Fruit fly (Drosophila melanogaster) whole organism, embryonic: Measurements from ENCODE around the gene frm.
A peak's percentile ranks its signal among the peaks of the same experiment; 100 is the strongest.

Source experiments
- Awh ChIP-seq: fragments of 200-800 bp; sonication (Bioruptor generic); IDR thresholded peaks from 2 replicates; pipeline ENCODE4, ENCODE4 v1.3.6; 2022; ENCODE audit warnings: missing biosample characterization, missing genetic modification characterization
- B-H2 ChIP-seq: fragments of 200-800 bp; sonication (Bioruptor generic); optimal IDR thresholded peaks from 2 replicates; lab custom pipeline; 2018; ENCODE audit warnings: missing biosample characterization, mild to moderate bottlenecking, missing genetic modification characterization
- CG10565 ChIP-seq: fragments of 200-800 bp; sonication (Bioruptor generic); optimal IDR thresholded peaks from 3 replicates; lab custom pipeline; 2016; ENCODE audit warnings: missing biosample characterization, mild to moderate bottlenecking, missing genetic modification characterization
- CG10959 ChIP-seq: fragments of 200-800 bp; sonication (Bioruptor generic); IDR thresholded peaks from 2 replicates; pipeline ENCODE4 v1.3.6; 2022; ENCODE audit warnings: missing biosample characterization, missing genetic modification characterization
- CG12299 ChIP-seq: fragments of 200-800 bp; sonication (Bioruptor generic); optimal IDR thresholded peaks from 2 replicates; lab custom pipeline; 2018; ENCODE audit warnings: missing biosample characterization, mild to moderate bottlenecking, missing genetic modification characterization
- CG12659 ChIP-seq: fragments of 200-800 bp; sonication (Bioruptor generic); optimal IDR thresholded peaks from 3 replicates; lab custom pipeline; 2017; ENCODE audit warnings: mild to moderate bottlenecking, missing biosample characterization, missing genetic modification reagents, missing genetic modification characterization
- CG13624 ChIP-seq: fragments of 200-800 bp; sonication (Bioruptor generic); optimal IDR thresholded peaks from 2 replicates; lab custom pipeline; 2016; ENCODE audit warnings: missing biosample characterization, missing genetic modification characterization
- CG15514 ChIP-seq: fragments of 200-800 bp; sonication (Bioruptor generic); optimal IDR thresholded peaks from 3 replicates; lab custom pipeline; 2017; ENCODE audit warnings: missing biosample characterization, missing genetic modification characterization, mild to moderate bottlenecking, moderate library complexity, missing genetic modification reagents
- CG2116 ChIP-seq: fragments of 200-800 bp; sonication (Bioruptor generic); optimal IDR thresholded peaks from 3 replicates; lab custom pipeline; 2018; ENCODE audit warnings: missing biosample characterization, mild to moderate bottlenecking, missing genetic modification characterization
- CG2202 ChIP-seq: fragments of 200-800 bp; sonication (Bioruptor generic); optimal IDR thresholded peaks from 2 replicates; lab custom pipeline; 2018; ENCODE audit warnings: missing biosample characterization, mild to moderate bottlenecking, missing genetic modification characterization
- CG32532 ChIP-seq: fragments of 200-800 bp; sonication (Bioruptor generic); IDR thresholded peaks from 2 replicates; pipeline ENCODE4 v1.3.6; 2022; ENCODE audit warnings: missing biosample characterization, missing genetic modification characterization
- CG34422 ChIP-seq: fragments of 200-800 bp; sonication (Bioruptor generic); IDR thresholded peaks from 3 replicates; pipeline ENCODE4 v1.3.6; 2022; ENCODE audit warnings: missing biosample characterization, missing genetic modification characterization
- CG42726 ChIP-seq: fragments of 200-800 bp; sonication (Bioruptor generic); IDR thresholded peaks from 2 replicates; pipeline ENCODE4 v1.3.6; 2022; ENCODE audit warnings: missing biosample characterization, missing genetic modification characterization; ENCODE audit not compliant: partially characterized antibody
- CG4617 ChIP-seq: fragments of 200-800 bp; sonication (Bioruptor generic); optimal IDR thresholded peaks from 3 replicates; lab custom pipeline; 2016; ENCODE audit warnings: missing biosample characterization, missing genetic modification characterization, borderline replicate concordance
- CG6272 ChIP-seq: fragments of 200-800 bp; sonication (Bioruptor generic); IDR thresholded peaks from 2 replicates; pipeline ENCODE4 v1.3.6; 2022; ENCODE audit warnings: missing biosample characterization, missing genetic modification characterization
- CG6654 ChIP-seq: fragments of 200-800 bp; sonication (Bioruptor generic); optimal IDR thresholded peaks from 2 replicates; lab custom pipeline; 2017; ENCODE audit warnings: missing biosample characterization, mild to moderate bottlenecking, missing genetic modification characterization
- CG7987 ChIP-seq: fragments of 200-800 bp; sonication (Bioruptor generic); optimal IDR thresholded peaks from 2 replicates; lab custom pipeline; 2018; ENCODE audit warnings: missing biosample characterization, mild to moderate bottlenecking, missing genetic modification characterization, moderate library complexity
- CG9727 ChIP-seq: fragments of 200-800 bp; sonication (Bioruptor generic); optimal IDR thresholded peaks from 3 replicates; lab custom pipeline; 2017; ENCODE audit warnings: missing biosample characterization, mild to moderate bottlenecking, missing genetic modification characterization
- CG9797 ChIP-seq: fragments of 200-800 bp; sonication (Bioruptor generic); optimal IDR thresholded peaks from 3 replicates; lab custom pipeline; 2018; ENCODE audit warnings: missing biosample characterization, mild to moderate bottlenecking, missing genetic modification characterization
- Elba2 ChIP-seq: fragments of 200-800 bp; sonication (Bioruptor generic); optimal IDR thresholded peaks from 3 replicates; lab custom pipeline; 2016; ENCODE audit warnings: missing biosample characterization, missing genetic modification characterization
- Gug ChIP-seq: fragments of 200-800 bp; sonication (Bioruptor generic); IDR thresholded peaks from 4 replicates; pipeline ENCODE4 v1.3.6; 2022; ENCODE audit warnings: missing biosample characterization, missing genetic modification characterization
- Hr39 ChIP-seq: fragments of >200 bp; optimal IDR thresholded peaks from 2 replicates; lab custom pipeline; 2017
- Meics ChIP-seq: fragments of 200-800 bp; sonication (Bioruptor generic); optimal IDR thresholded peaks from 2 replicates; lab custom pipeline; 2017; ENCODE audit warnings: missing biosample characterization, mild to moderate bottlenecking, missing genetic modification characterization
- Myb ChIP-seq: fragments of 200-800 bp; sonication (Bioruptor generic); optimal IDR thresholded peaks from 2 replicates; lab custom pipeline; 2016; ENCODE audit warnings: missing biosample characterization, missing genetic modification characterization
- NC2α ChIP-seq: fragments of 200-800 bp; sonication (Bioruptor generic); optimal IDR thresholded peaks from 2 replicates; lab custom pipeline; 2016; ENCODE audit warnings: missing biosample characterization, missing genetic modification characterization
- Sox102F ChIP-seq: fragments of 200-800 bp; sonication (Bioruptor generic); optimal IDR thresholded peaks from 2 replicates; lab custom pipeline; 2018; ENCODE audit warnings: missing biosample characterization, mild to moderate bottlenecking, missing genetic modification characterization, moderate library complexity
- Sry-δ ChIP-seq: fragments of 200-800 bp; sonication (Bioruptor generic); optimal IDR thresholded peaks from 2 replicates; lab custom pipeline; 2016; ENCODE audit warnings: missing biosample characterization, missing genetic modification characterization
- Tbp ChIP-seq: fragments of >200 bp; optimal IDR thresholded peaks from 2 replicates; lab custom pipeline; 2018; ENCODE audit warnings: missing biosample characterization, missing genetic modification characterization
- Xrp1 ChIP-seq: fragments of 200-800 bp; sonication (Bioruptor generic); IDR thresholded peaks from 2 replicates; pipeline ENCODE4 v1.3.6; 2022; ENCODE audit warnings: missing biosample characterization, missing genetic modification characterization
- ab ChIP-seq: fragments of 200-800 bp; sonication (Bioruptor generic); optimal IDR thresholded peaks from 2 replicates; lab custom pipeline; 2016; ENCODE audit warnings: missing biosample characterization, missing genetic modification characterization
- al ChIP-seq: fragments of 200-800 bp; sonication (Bioruptor generic); IDR thresholded peaks from 2 replicates; pipeline ENCODE4 v1.3.6; 2022; ENCODE audit warnings: missing biosample characterization, missing genetic modification characterization
- amos ChIP-seq: fragments of 200-800 bp; sonication (Bioruptor generic); IDR thresholded peaks from 2 replicates; pipeline ENCODE4 v1.3.6; 2022; ENCODE audit warnings: missing biosample characterization, missing genetic modification characterization; ENCODE audit not compliant: partially characterized antibody
- dm ChIP-seq: fragments of 200-800 bp; sonication (Bioruptor generic); optimal IDR thresholded peaks from 3 replicates; lab custom pipeline; 2016; ENCODE audit warnings: missing biosample characterization, missing genetic modification characterization
- emc ChIP-seq: fragments of 200-800 bp; sonication (Bioruptor generic); optimal IDR thresholded peaks from 2 replicates; lab custom pipeline; 2016; ENCODE audit warnings: missing biosample characterization, missing genetic modification characterization
- ftz-f1 ChIP-seq: fragments of 200-800 bp; sonication (Bioruptor generic); optimal IDR thresholded peaks from 2 replicates; lab custom pipeline; 2016; ENCODE audit warnings: missing biosample characterization, missing genetic modification characterization
- gfzf ChIP-seq: fragments of 200-800 bp; sonication (Bioruptor generic); optimal IDR thresholded peaks from 2 replicates; lab custom pipeline; 2016; ENCODE audit warnings: missing biosample characterization, mild to moderate bottlenecking, missing genetic modification characterization, moderate library complexity
- gsb-n ChIP-seq: fragments of 200-800 bp; sonication (Bioruptor generic); optimal IDR thresholded peaks from 3 replicates; lab custom pipeline; 2018; ENCODE audit warnings: missing biosample characterization, mild to moderate bottlenecking, missing genetic modification characterization
- her ChIP-seq: fragments of 200-800 bp; sonication (Bioruptor generic); optimal IDR thresholded peaks from 2 replicates; lab custom pipeline; 2016; ENCODE audit warnings: missing biosample characterization, missing genetic modification characterization
- knrl ChIP-seq: fragments of 200-800 bp; sonication (Bioruptor generic); IDR thresholded peaks from 3 replicates; pipeline ENCODE4 v1.3.6; 2022; ENCODE audit warnings: missing biosample characterization, missing genetic modification characterization; ENCODE audit not compliant: partially characterized antibody
- sd ChIP-seq: fragments of 200-800 bp; sonication (Bioruptor generic); optimal IDR thresholded peaks from 3 replicates; lab custom pipeline; 2018; ENCODE audit warnings: missing biosample characterization, mild to moderate bottlenecking, missing genetic modification characterization, moderate library complexity
- sens ChIP-seq: fragments of 200-800 bp; sonication (Bioruptor generic); peaks from one replicate; lab custom pipeline; 2016; ENCODE audit warnings: missing biosample characterization, missing genetic modification characterization
- sens-2 ChIP-seq: fragments of 200-800 bp; sonication (Bioruptor generic); IDR thresholded peaks from 2 replicates; pipeline ENCODE4 v1.3.6; 2022; ENCODE audit warnings: missing biosample characterization, missing genetic modification characterization
- stwl ChIP-seq: fragments of 200-800 bp; sonication (Bioruptor generic); optimal IDR thresholded peaks from 3 replicates; lab custom pipeline; 2018; ENCODE audit warnings: missing biosample characterization, mild to moderate bottlenecking, missing genetic modification characterization, moderate library complexity
- tll ChIP-seq, 2 experiments: fragments of 200-800 bp in 1 of 2; fragments of >200 bp in 1 of 2; sonication (Bioruptor generic) in 1 of 2; optimal IDR thresholded peaks; 2 replicates each; lab custom pipeline; 2017 to 2019; ENCODE audit warnings: missing biosample characterization in 2 of 2, missing genetic modification characterization in 2 of 2, mild to moderate bottlenecking in 1 of 2, moderate library complexity in 1 of 2
- trem ChIP-seq: fragments of 200-800 bp; optimal IDR thresholded peaks from 3 replicates; lab custom pipeline; 2019; ENCODE audit warnings: missing biosample characterization, mild to moderate bottlenecking, missing genetic modification characterization, moderate library complexity
- unc-4 ChIP-seq: fragments of 200-800 bp; sonication (Bioruptor generic); IDR thresholded peaks from 2 replicates; pipeline ENCODE4 v1.3.6; 2022; ENCODE audit warnings: missing biosample characterization, missing genetic modification characterization; ENCODE audit not compliant: partially characterized antibody
- zen2 ChIP-seq: fragments of 200-800 bp; sonication (Bioruptor generic); IDR thresholded peaks from 3 replicates; pipeline ENCODE4 v1.3.6; 2022; ENCODE audit warnings: missing biosample characterization, missing genetic modification characterization; ENCODE audit not compliant: partially characterized antibody
- zfh2 ChIP-seq: fragments of 200-800 bp; sonication (Bioruptor generic); optimal IDR thresholded peaks from 2 replicates; lab custom pipeline; 2016; ENCODE audit warnings: missing biosample characterization, missing genetic modification characterization

Gene frm

DNA sequence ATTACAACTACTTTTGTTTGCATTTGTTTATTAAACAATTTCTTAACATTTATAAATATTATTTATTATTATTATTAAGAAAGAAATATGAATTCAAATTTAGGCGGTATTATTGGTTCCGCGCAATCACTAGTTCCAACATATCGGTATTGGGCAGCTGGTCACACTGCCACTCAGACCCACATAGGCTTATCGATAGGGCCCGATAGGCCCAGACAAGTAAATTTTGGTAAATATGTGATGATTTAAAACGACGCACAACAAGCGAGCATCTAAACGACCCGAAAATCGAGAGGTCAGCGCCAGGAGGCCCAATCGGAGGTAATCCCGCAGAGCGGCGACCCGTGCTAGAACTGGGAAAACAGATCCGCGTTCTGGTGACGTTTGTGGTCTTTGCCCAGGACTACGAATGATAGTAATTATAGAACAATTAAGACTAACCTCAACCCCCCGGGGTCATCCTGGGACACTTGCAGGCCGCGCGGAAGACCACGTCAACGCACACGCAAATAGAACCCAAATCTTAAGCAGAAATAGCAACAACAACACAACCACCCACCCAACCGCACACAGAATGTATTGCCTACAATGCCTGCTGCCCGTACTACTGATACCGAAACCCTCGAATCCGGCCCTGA is 14.2 kb upstream of the frm start, which contains the start of gene bc10 (continued):
- TF ChIP-seq Myb (no peak), emc (GFP tag; lab: Kevin White, UChicago) (no peak), sens-2 (GFP tag; lab: Robert Waterston, UW) (no peak), CG12299 (no peak), zfh2 (GFP tag; lab: Kevin White, UChicago) (no peak), sd (tag; lab: Kevin White, UChicago) (no peak), CG10565 (GFP tag; lab: Kevin White, UChicago) (no peak), CG10959 (GFP tag; lab: Robert Waterston, UW) (no peak), Xrp1 (no peak), Sox102F (GFP tag; lab: Kevin White, UChicago) (no peak), gfzf (peak; percentile 52), CG6654 (GFP tag; lab: Kevin White, UChicago) (no peak), ab (GFP tag; lab: Kevin White, UChicago) (no peak), CG2202 (no peak), Hr39 (lab: Kevin White, UChicago) (no peak), CG32532 (GFP tag; lab: Robert Waterston, UW) (no peak), Awh (GFP tag; lab: Robert Waterston, UW) (no peak), NC2α (no peak), her (GFP tag; lab: Kevin White, UChicago) (no peak), Gug (no peak)

dm6 chr3L:5563309-5564182 is 12.6 kb upstream of the frm start, which contains the start of the genes ScsbetaG and Sras:
Gene ScsbetaG, minus strand, starts transcription at chr3L:5563691.
Gene Sras, plus strand, starts transcription at chr3L:5563774.
- peak; percentile 65; the same call in 1 of the 3 replicates for TF ChIP-seq CG34422 (GFP tag; lab: Robert Waterston, UW)
- peak; percentile 99 for TF ChIP-seq CG15514
- peak; percentile 10 for TF ChIP-seq CG2116 (GFP tag; lab: Kevin White, UChicago)
- TF ChIP-seq Tbp (GFP tag; lab: Kevin White, UChicago), result no peak
- peak; percentile 88 for TF ChIP-seq CG9797 (GFP tag; lab: Kevin White, UChicago)
- TF ChIP-seq knrl (GFP tag; lab: Robert Waterston, UW), result 0 out of 3 replicates have a peak, but pooled peaks have one; percentile 28
- TF ChIP-seq amos (GFP tag; lab: Robert Waterston, UW), result peak; percentile 52; the same call in 1 of the 2 replicates
- TF ChIP-seq CG7987 (GFP tag; lab: Kevin White, UChicago), result no peak
- peak; percentile 4 for TF ChIP-seq Sry-δ
- TF ChIP-seq tll (GFP tag; optimal IDR thresholded peaks at IDR 0.05; lab: Kevin White, UChicago), result peak in 1 of 2 experiments; percentile 2
- TF ChIP-seq trem (tag; lab: Kevin White, UChicago), result peak; percentile 44
- TF ChIP-seq CG6272, result no peak
- no peak for TF ChIP-seq CG9727
- TF ChIP-seq zen2 (GFP tag; lab: Robert Waterston, UW), result peak; percentile 22; the same call in 1 of the 3 replicates
- no peak for TF ChIP-seq al (GFP tag; lab: Robert Waterston, UW)
- peak; percentile 55 for TF ChIP-seq sens
- peak; percentile 11 for TF ChIP-seq B-H2 (GFP tag; lab: Kevin White, UChicago)
- peak; percentile 55 for TF ChIP-seq CG4617 (GFP tag; lab: Kevin White, UChicago)
- TF ChIP-seq Meics (GFP tag; lab: Kevin White, UChicago), result no peak
- TF ChIP-seq CG42726, result 0 out of 2 replicates have a peak, but pooled peaks have one; percentile 30
- no peak for TF ChIP-seq gsb-n (tag; lab: Kevin White, UChicago)
- peak; percentile 48 for TF ChIP-seq ftz-f1
- TF ChIP-seq unc-4 (GFP tag; lab: Robert Waterston, UW), result peak; percentile 51
- peak; percentile 35 for TF ChIP-seq Elba2 (GFP tag; lab: Kevin White, UChicago)
- TF ChIP-seq sd (tag; lab: Kevin White, UChicago), result peak; percentile 56
- TF ChIP-seq CG13624, result peak; percentile 7
- TF ChIP-seq dm (GFP tag; lab: Kevin White, UChicago), result peak; percentile 19
- peak; percentile 69 for TF ChIP-seq stwl (tag; lab: Kevin White, UChicago)
- peak; percentile 59 for TF ChIP-seq CG12659 (GFP tag; lab: Kevin White, UChicago)
